Worm (Caenorhabditis elegans): ENCODE measurements around the gene sgk-1.
"Not testable (repeated sequence)": the region's sequence is repeated elsewhere in the genome, so short reads cannot be mapped to it uniquely, and the experiment has no call there.

sgk-1 gene

DNA sequence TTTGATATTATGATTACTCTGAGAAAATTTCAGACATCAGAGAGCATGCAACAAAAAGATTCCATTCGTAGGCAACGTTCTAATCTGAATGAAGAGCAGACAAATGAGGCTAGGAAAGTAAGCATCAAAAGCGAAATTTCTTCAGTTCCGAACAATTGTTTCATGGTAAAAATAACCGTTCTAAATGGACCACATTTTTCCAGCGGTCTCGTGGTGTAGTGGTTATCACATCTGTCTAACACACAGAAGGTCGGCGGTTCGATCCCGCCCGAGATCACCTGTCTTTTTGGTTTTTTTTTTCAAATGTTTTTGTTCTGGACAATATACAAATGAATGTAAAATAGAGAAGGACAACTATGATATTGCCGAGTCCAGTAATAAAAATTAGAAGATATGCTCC is 37.9 kb upstream of the sgk-1 start, which contains the start of gene twk-21 (continued):
- TF ChIP-seq dve-1 (tag; optimal IDR thresholded peaks at IDR 0.05; ENCODE audit: insufficient read depth) (no peak), ztf-7 (tag; optimal IDR thresholded peaks at IDR 0.05) (no peak), nhr-25 (tag; optimal IDR thresholded peaks at IDR 0.05; ENCODE audit: borderline replicate concordance, insufficient read depth) (no peak), madf-9 (GFP tag; conservative IDR thresholded peaks at IDR 0.05) (0 out of 2 replicates have a peak, but pooled peaks have one; percentile 9), aha-1 (tag) (peak; percentile 70), attf-4 (tag; optimal IDR thresholded peaks at IDR 0.05) (no peak), egl-43 (GFP tag; IDR thresholded peaks at IDR 0.05) (peak; percentile 24; the same call in 1 of the 2 replicates), saeg-2 (GFP tag; IDR thresholded peaks at IDR 0.05) (no peak), zfp-3 (GFP tag; conservative IDR thresholded peaks at IDR 0.05) (no peak), lin-38 (GFP tag; IDR thresholded peaks at IDR 0.05) (peak; percentile 27), arid-1 (GFP tag; conservative IDR thresholded peaks at IDR 0.05) (no peak)

DNA sequence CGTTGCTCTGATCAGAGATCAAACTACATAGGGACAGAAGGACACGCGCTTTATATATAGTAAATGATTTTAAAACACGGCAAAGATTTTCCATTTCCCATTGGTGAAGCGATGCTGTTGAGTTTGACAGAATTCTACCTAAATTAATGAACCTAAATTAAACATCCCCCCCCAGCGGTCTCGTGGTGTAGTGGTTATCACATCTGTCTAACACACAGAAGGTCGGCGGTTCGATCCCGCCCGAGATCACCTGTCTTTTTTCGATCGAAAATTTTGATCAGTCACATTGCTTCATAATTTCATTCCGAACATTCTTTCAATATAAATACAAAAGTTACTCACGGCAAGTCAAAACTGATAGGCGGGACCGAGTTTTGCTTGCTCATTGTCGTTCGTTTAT is 37.3 kb upstream of the sgk-1 start:
- TF ChIP-seq daf-16 (GFP tag; optimal IDR thresholded peaks at IDR 0.05); unc-62 (tag; optimal IDR thresholded peaks at IDR 0.05): not testable (repeated sequence)
- TF ChIP-seq daf-16 (tag; optimal IDR thresholded peaks at IDR 0.05): peak; percentile 30
- 0 out of 2 replicates have a peak, but pooled peaks have one; percentile 39 for TF ChIP-seq zfp-3 (GFP tag; conservative IDR thresholded peaks at IDR 0.05)
- peak; percentile 12; the same call in 1 of the 2 replicates for TF ChIP-seq Y48G9A.11 (GFP tag; IDR thresholded peaks at IDR 0.05)
- TF ChIP-seq unc-62 (GFP tag; optimal IDR thresholded peaks at IDR 0.05 in 1 of 2): peak in 1 of 2 experiments; percentile 15
- TF ChIP-seq D1046.2 (GFP tag; IDR thresholded peaks at IDR 0.05): 0 out of 2 replicates have a peak, but pooled peaks have one; percentile 26
- peak; percentile 58; the same call in 1 of the 2 replicates for TF ChIP-seq ceh-44 (GFP tag; IDR thresholded peaks at IDR 0.05)
- peak; percentile 77 for TF ChIP-seq hlh-30 (tag; optimal IDR thresholded peaks at IDR 0.05; ENCODE audit: insufficient read depth)
- peak; percentile 25; the same call in 1 of the 2 replicates for TF ChIP-seq lin-38 (GFP tag; IDR thresholded peaks at IDR 0.05)
- peak; percentile 27 for TF ChIP-seq dve-1 (tag; optimal IDR thresholded peaks at IDR 0.05; ENCODE audit: insufficient read depth)
- peak; percentile 33; the same call in 1 of the 2 replicates for TF ChIP-seq dmd-6 (GFP tag; IDR thresholded peaks at IDR 0.05)
- TF ChIP-seq dmd-8 (GFP tag; IDR thresholded peaks at IDR 0.05): 0 out of 2 replicates have a peak, but pooled peaks have one; percentile 50
- peak; percentile 48; the same call in 1 of the 2 replicates for TF ChIP-seq snpc-1.2 (GFP tag; IDR thresholded peaks at IDR 0.05)
- TF ChIP-seq vab-7 (GFP tag; IDR thresholded peaks at IDR 0.05): peak; percentile 41; the same call in 1 of the 2 replicates
- peak; percentile 46 for TF ChIP-seq mes-2 (tag; optimal IDR thresholded peaks at IDR 0.05; ENCODE audit: poor library complexity, severe bottlenecking)

DNA sequence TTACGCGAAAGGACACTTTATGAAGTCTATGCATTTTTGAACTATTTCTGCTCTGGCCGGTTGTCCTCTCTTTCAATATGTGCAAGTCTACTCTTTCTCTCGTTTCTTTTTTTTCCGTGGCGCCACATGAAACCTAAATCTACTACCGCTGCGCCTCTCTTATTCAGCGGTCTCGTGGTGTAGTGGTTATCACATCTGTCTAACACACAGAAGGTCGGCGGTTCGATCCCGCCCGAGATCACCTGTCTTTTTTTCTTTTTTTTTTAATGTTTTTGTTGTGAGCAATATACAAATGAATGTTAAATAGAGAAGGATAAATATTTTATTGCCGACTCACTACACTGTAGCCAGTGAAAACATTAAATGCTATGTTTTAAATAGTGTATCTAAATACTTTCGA is 36.3 kb upstream of the sgk-1 start:
- no peak for TF ChIP-seq tag-97 (GFP tag; IDR thresholded peaks at IDR 0.05)
- peak; percentile 93 for TF ChIP-seq egl-43 (GFP tag; IDR thresholded peaks at IDR 0.05)
- TF ChIP-seq zag-1 (tag; optimal IDR thresholded peaks at IDR 0.05): no peak
- no peak for TF ChIP-seq nhr-77 (tag; optimal IDR thresholded peaks at IDR 0.05)
- peak; percentile 51 to 76; a peak in 2 of 4 replicates for TF ChIP-seq madf-5 (GFP tag; IDR thresholded peaks at IDR 0.05)
- TF ChIP-seq nhr-42 (GFP tag; IDR thresholded peaks at IDR 0.05): peak; percentile 68; the same call in 1 of the 2 replicates
- TF ChIP-seq nhr-111 (GFP tag; optimal IDR thresholded peaks at IDR 0.05): peak; percentile 37
- peak; percentile 39 for TF ChIP-seq Y5F2A.4 (GFP tag; optimal IDR thresholded peaks at IDR 0.05)
- no peak for TF ChIP-seq egl-27 (tag; optimal IDR thresholded peaks at IDR 0.05)
- peak; percentile 86 for TF ChIP-seq vab-7 (GFP tag; IDR thresholded peaks at IDR 0.05)
- TF ChIP-seq lin-1 (GFP tag; IDR thresholded peaks at IDR 0.05): peak; percentile 72; the same call in 1 of the 2 replicates
- no peak for TF ChIP-seq lin-39 (tag; optimal IDR thresholded peaks at IDR 0.05)
- TF ChIP-seq nhr-237 (tag; optimal IDR thresholded peaks at IDR 0.05): no peak
- no peak for TF ChIP-seq nhr-10 (tag; optimal IDR thresholded peaks at IDR 0.05)
- no peak for TF ChIP-seq fos-1 (tag; optimal IDR thresholded peaks at IDR 0.05)
- no peak for TF ChIP-seq ztf-11 (tag; optimal IDR thresholded peaks at IDR 0.05)
- peak; percentile 35 for TF ChIP-seq sdz-12 (GFP tag; optimal IDR thresholded peaks at IDR 0.05)
- peak; percentile 72 for TF ChIP-seq duxl-1 (tag; optimal IDR thresholded peaks at IDR 0.05; ENCODE audit: poor library complexity)
- no peak for TF ChIP-seq zfp-3 (GFP tag; conservative IDR thresholded peaks at IDR 0.05)
- TF ChIP-seq dmd-9 (GFP tag; IDR thresholded peaks at IDR 0.05): 0 out of 2 replicates have a peak, but pooled peaks have one; percentile 32
- peak; percentile 81 for TF ChIP-seq lin-38 (GFP tag; IDR thresholded peaks at IDR 0.05)
- TF ChIP-seq unc-130 (GFP tag; optimal IDR thresholded peaks at IDR 0.05): no peak
- TF ChIP-seq ceh-44 (GFP tag; IDR thresholded peaks at IDR 0.05): no peak
- TF ChIP-seq F10B5.3 (tag; optimal IDR thresholded peaks at IDR 0.05): peak; percentile 22
- no peak for TF ChIP-seq ces-1 (GFP tag; optimal IDR thresholded peaks at IDR 0.05)
- 0 out of 2 replicates have a peak, but pooled peaks have one; percentile 51 for TF ChIP-seq Y48G9A.11 (GFP tag; IDR thresholded peaks at IDR 0.05)
- no peak for TF ChIP-seq daf-8 (GFP tag; IDR thresholded peaks at IDR 0.05)
- no peak for TF ChIP-seq gei-8 (GFP tag; optimal IDR thresholded peaks at IDR 0.05)
